Fruit fly (Drosophila melanogaster) whole organism, embryonic: ENCODE results near the gene Wwox.

Source experiments
- Bteb2 ChIP-seq: fragments of 200-800 bp; sonication (Bioruptor generic); optimal IDR thresholded peaks from 2 replicates; lab custom pipeline; 2016; ENCODE audit warnings: missing biosample characterization, missing genetic modification characterization
- CG13296 ChIP-seq: fragments of 200-800 bp; sonication (Bioruptor generic); optimal IDR thresholded peaks from 3 replicates; lab custom pipeline; 2018; ENCODE audit warnings: missing biosample characterization, mild to moderate bottlenecking, missing genetic modification characterization
- CG16815 ChIP-seq: fragments of 200-800 bp; sonication (Bioruptor generic); optimal IDR thresholded peaks from 3 replicates; lab custom pipeline; 2017; ENCODE audit warnings: missing biosample characterization, mild to moderate bottlenecking, missing genetic modification characterization
- CG17361 ChIP-seq: fragments of 200-800 bp; sonication (Bioruptor generic); IDR thresholded peaks from 3 replicates; pipeline ENCODE4 v1.3.6; 2022; ENCODE audit warnings: missing biosample characterization, missing genetic modification characterization
- CG17829 ChIP-seq: fragments of 200-800 bp; optimal IDR thresholded peaks from 2 replicates; lab custom pipeline; 2019; ENCODE audit warnings: missing biosample characterization, mild to moderate bottlenecking, missing genetic modification characterization, moderate library complexity
- CG2678 ChIP-seq: fragments of 200-800 bp; sonication (Bioruptor generic); optimal IDR thresholded peaks from 3 replicates; lab custom pipeline; 2019; ENCODE audit warnings: missing biosample characterization, mild to moderate bottlenecking, missing genetic modification characterization, moderate library complexity
- CG31224 ChIP-seq: fragments of 200-800 bp; sonication (Bioruptor generic); IDR thresholded peaks from 2 replicates; pipeline ENCODE4 v1.3.6; 2022; ENCODE audit warnings: missing biosample characterization, missing genetic modification characterization
- CG33213 ChIP-seq: fragments of 200-800 bp; sonication (Bioruptor generic); optimal IDR thresholded peaks from 3 replicates; lab custom pipeline; 2016; ENCODE audit warnings: missing biosample characterization, missing genetic modification characterization
- CG34422 ChIP-seq: fragments of 200-800 bp; sonication (Bioruptor generic); IDR thresholded peaks from 3 replicates; pipeline ENCODE4 v1.3.6; 2022; ENCODE audit warnings: missing biosample characterization, missing genetic modification characterization
- CG4282 ChIP-seq: fragments of 200-800 bp; sonication (Bioruptor generic); optimal IDR thresholded peaks from 2 replicates; lab custom pipeline; 2016; ENCODE audit warnings: missing biosample characterization, missing genetic modification characterization
- CG4328 ChIP-seq: fragments of 200-800 bp; sonication (Bioruptor generic); optimal IDR thresholded peaks from 3 replicates; lab custom pipeline; 2017; ENCODE audit warnings: missing biosample characterization, missing genetic modification reagents, missing genetic modification characterization
- CG4404 ChIP-seq: fragments of 200-800 bp; sonication (Bioruptor generic); IDR thresholded peaks from 2 replicates; pipeline ENCODE4 v1.3.6; 2022; ENCODE audit warnings: missing biosample characterization, missing genetic modification characterization
- CG4854 ChIP-seq: fragments of 200-800 bp; sonication (Bioruptor generic); optimal IDR thresholded peaks from 2 replicates; lab custom pipeline; 2016; ENCODE audit warnings: missing biosample characterization, missing genetic modification characterization, inconsistent platforms
- CG7745 ChIP-seq: fragments of 200-800 bp; sonication (Bioruptor generic); optimal IDR thresholded peaks from 2 replicates; lab custom pipeline; 2018; ENCODE audit warnings: missing biosample characterization, mild to moderate bottlenecking, missing genetic modification characterization, moderate library complexity
- CG9437 ChIP-seq: fragments of 200-800 bp; sonication (Bioruptor generic); optimal IDR thresholded peaks from 2 replicates; lab custom pipeline; 2018; ENCODE audit warnings: missing biosample characterization, mild to moderate bottlenecking, missing genetic modification characterization
- CG9817 ChIP-seq: fragments of 200-800 bp; sonication (Bioruptor generic); optimal IDR thresholded peaks from 2 replicates; lab custom pipeline; 2018; ENCODE audit warnings: missing biosample characterization, mild to moderate bottlenecking, missing genetic modification characterization, moderate library complexity
- CoRest ChIP-seq: fragments of 200-800 bp; sonication (Bioruptor generic); optimal IDR thresholded peaks from 3 replicates; lab custom pipeline; 2018; ENCODE audit warnings: missing biosample characterization, mild to moderate bottlenecking, missing genetic modification characterization, moderate library complexity
- Dfd ChIP-seq, 2 experiments: fragments of >200 bp; optimal IDR thresholded peaks; 2 replicates each; lab custom pipeline; 2017; ENCODE audit warnings: missing biosample characterization in 2 of 2, missing genetic modification characterization in 2 of 2
- Dp ChIP-seq: fragments of 200-800 bp; sonication (Bioruptor generic); optimal IDR thresholded peaks from 2 replicates; lab custom pipeline; 2018; ENCODE audit warnings: missing biosample characterization, mild to moderate bottlenecking, missing genetic modification characterization, moderate library complexity
- Gug ChIP-seq: fragments of 200-800 bp; sonication (Bioruptor generic); IDR thresholded peaks from 4 replicates; pipeline ENCODE4 v1.3.6; 2022; ENCODE audit warnings: missing biosample characterization, missing genetic modification characterization
- HHEX ChIP-seq: fragments of 200-800 bp; sonication (Bioruptor generic); optimal IDR thresholded peaks from 3 replicates; lab custom pipeline; 2017; ENCODE audit warnings: missing biosample characterization, mild to moderate bottlenecking, missing genetic modification characterization, missing genetic modification reagents
- HLH4C ChIP-seq: fragments of 200-800 bp; sonication (Bioruptor generic); IDR thresholded peaks from 3 replicates; pipeline ENCODE4 v1.3.6; 2022; ENCODE audit warnings: missing biosample characterization, missing genetic modification characterization; ENCODE audit not compliant: partially characterized antibody
- Hr39 ChIP-seq: fragments of >200 bp; optimal IDR thresholded peaks from 2 replicates; lab custom pipeline; 2017
- Oli ChIP-seq: fragments of 200-800 bp; sonication (Bioruptor generic); optimal IDR thresholded peaks from 2 replicates; lab custom pipeline; 2018; ENCODE audit warnings: missing biosample characterization, mild to moderate bottlenecking, missing genetic modification characterization, moderate library complexity
- PHDP ChIP-seq: fragments of 200-800 bp; sonication (Bioruptor generic); optimal IDR thresholded peaks from 3 replicates; lab custom pipeline; 2018; ENCODE audit warnings: missing biosample characterization, mild to moderate bottlenecking, missing genetic modification characterization, moderate library complexity
- Rfx ChIP-seq: fragments of 200-800 bp; sonication (Bioruptor generic); IDR thresholded peaks from 2 replicates; pipeline ENCODE4 v1.3.6; 2022; ENCODE audit warnings: missing biosample characterization, missing genetic modification characterization
- Side ChIP-seq: fragments of 200-800 bp; sonication (Bioruptor generic); optimal IDR thresholded peaks from 2 replicates; lab custom pipeline; 2016; ENCODE audit warnings: missing biosample characterization, missing genetic modification characterization
- Sin3A ChIP-seq: fragments of >200 bp; optimal IDR thresholded peaks from 2 replicates; lab custom pipeline; 2018
- Usf ChIP-seq: fragments of 200-800 bp; sonication (Bioruptor generic); optimal IDR thresholded peaks from 2 replicates; lab custom pipeline; 2017; ENCODE audit warnings: missing genotype, missing biosample characterization, missing genetic modification characterization
- bcd ChIP-seq: fragments of 200-800 bp; sonication (Bioruptor generic); optimal IDR thresholded peaks from 2 replicates; lab custom pipeline; 2017; ENCODE audit warnings: missing biosample characterization, mild to moderate bottlenecking, missing genetic modification characterization
- bigmax ChIP-seq: fragments of 200-800 bp; sonication (Bioruptor generic); optimal IDR thresholded peaks from 2 replicates; lab custom pipeline; 2018; ENCODE audit warnings: missing biosample characterization, mild to moderate bottlenecking, missing genetic modification characterization
- br ChIP-seq: fragments of >200 bp; optimal IDR thresholded peaks from 2 replicates; lab custom pipeline; 2017
- crol ChIP-seq: fragments of 200-800 bp; sonication (Bioruptor generic); IDR thresholded peaks from 2 replicates; pipeline ENCODE4 v1.3.6; 2022; ENCODE audit warnings: missing biosample characterization, missing genetic modification characterization
- disco-r ChIP-seq: fragments of 200-800 bp; sonication (Bioruptor generic); optimal IDR thresholded peaks from 2 replicates; lab custom pipeline; 2016; ENCODE audit warnings: missing biosample characterization, missing genetic modification characterization
- dpn ChIP-seq, 2 experiments: fragments of 200-800 bp; sonication (Bioruptor generic); optimal IDR thresholded peaks; 3 replicates each; lab custom pipeline; 2016; ENCODE audit warnings: missing biosample characterization in 2 of 2, missing genetic modification characterization in 2 of 2
- fu2 ChIP-seq: fragments of 200-800 bp; sonication (Bioruptor generic); optimal IDR thresholded peaks from 2 replicates; lab custom pipeline; 2016; ENCODE audit warnings: missing biosample characterization, missing genetic modification characterization
- gro ChIP-seq: fragments of 200-800 bp; sonication (Bioruptor generic); optimal IDR thresholded peaks from 2 replicates; lab custom pipeline; 2016; ENCODE audit warnings: missing biosample characterization, missing genetic modification characterization
- hkb ChIP-seq, 2 experiments: fragments of 200-800 bp in 1 of 2; fragments of >200 bp in 1 of 2; sonication (Bioruptor generic) in 1 of 2; IDR thresholded peaks in 1 of 2; optimal IDR thresholded peaks in 1 of 2; 2 replicates each; pipeline versions ENCODE4 v1.3.6 to Lab custom; 2017 to 2022; ENCODE audit warnings: missing biosample characterization in 1 of 2, missing genetic modification characterization in 1 of 2
- kah ChIP-seq: fragments of 200-800 bp; sonication (Bioruptor generic); optimal IDR thresholded peaks from 2 replicates; lab custom pipeline; 2018; ENCODE audit warnings: missing biosample characterization, mild to moderate bottlenecking, missing genetic modification characterization
- lab ChIP-seq: fragments of 200-800 bp; sonication (Bioruptor generic); optimal IDR thresholded peaks from 3 replicates; lab custom pipeline; 2017; ENCODE audit warnings: missing biosample characterization, missing genetic modification characterization, mild to moderate bottlenecking, moderate library complexity, missing genetic modification reagents
- lbe ChIP-seq: fragments of 200-800 bp; sonication (Bioruptor generic); optimal IDR thresholded peaks from 2 replicates; lab custom pipeline; 2016; ENCODE audit warnings: missing biosample characterization, mild to moderate bottlenecking, missing genetic modification characterization
- nmo ChIP-seq: fragments of 200-800 bp; sonication (Bioruptor generic); optimal IDR thresholded peaks from 2 replicates; lab custom pipeline; 2018; ENCODE audit warnings: missing biosample characterization, mild to moderate bottlenecking, missing genetic modification characterization, moderate library complexity
- onecut ChIP-seq: fragments of 200-800 bp; sonication (Bioruptor generic); IDR thresholded peaks from 2 replicates; pipeline ENCODE4 v1.3.6; 2022; ENCODE audit warnings: missing biosample characterization, missing genetic modification characterization
- pb ChIP-seq: fragments of 200-800 bp; sonication (Bioruptor generic); optimal IDR thresholded peaks from 3 replicates; lab custom pipeline; 2016; ENCODE audit warnings: missing biosample characterization, missing genetic modification characterization
- pita ChIP-seq: fragments of 200-800 bp; sonication (Bioruptor generic); optimal IDR thresholded peaks from 2 replicates; lab custom pipeline; 2017; ENCODE audit warnings: missing biosample characterization, mild to moderate bottlenecking, missing genetic modification characterization
- ro ChIP-seq: fragments of 200-800 bp; sonication (Bioruptor generic); IDR thresholded peaks from 2 replicates; pipeline ENCODE4 v1.3.6; 2022; ENCODE audit warnings: missing biosample characterization, missing genetic modification characterization
- sima ChIP-seq: fragments of 200-800 bp; sonication (Bioruptor generic); optimal IDR thresholded peaks from 2 replicates; lab custom pipeline; 2016; ENCODE audit warnings: missing biosample characterization, missing genetic modification characterization
- sisA ChIP-seq: fragments of 200-800 bp; sonication (Bioruptor generic); IDR thresholded peaks from 2 replicates; pipeline ENCODE4 v1.3.6; 2022; ENCODE audit warnings: missing biosample characterization, missing genetic modification characterization
- slp2 ChIP-seq: fragments of 200-800 bp; sonication (Bioruptor generic); optimal IDR thresholded peaks from 2 replicates; lab custom pipeline; 2016; ENCODE audit warnings: missing biosample characterization, missing genetic modification characterization
- ssp ChIP-seq: fragments of 200-800 bp; sonication (Bioruptor generic); IDR thresholded peaks from 2 replicates; pipeline ENCODE4 v1.3.6; 2022; ENCODE audit warnings: missing biosample characterization, missing genetic modification characterization
- vfl ChIP-seq: fragments of 200-800 bp; sonication (Bioruptor generic); optimal IDR thresholded peaks from 2 replicates; lab custom pipeline; 2016; ENCODE audit warnings: missing biosample characterization, missing genetic modification characterization
- vvl ChIP-seq: fragments of 200-800 bp; sonication (Bioruptor generic); IDR thresholded peaks from 2 replicates; pipeline ENCODE4 v1.3.6; 2022; ENCODE audit warnings: missing biosample characterization, missing genetic modification characterization

Gene Wwox

dm6 chr2L:7973470-7974207 lies 30.4 kb downstream of the Wwox start:
- TF ChIP-seq pb (GFP tag; lab: Kevin White, UChicago), result no peak
- no peak for TF ChIP-seq HLH4C (GFP tag; lab: Robert Waterston, UW)
- no peak for TF ChIP-seq CoRest
- no peak for TF ChIP-seq dpn (GFP tag; optimal IDR thresholded peaks at IDR 0.05; lab: Kevin White, UChicago)
- peak; percentile 11 for TF ChIP-seq lbe (GFP tag; lab: Kevin White, UChicago)
- no peak for TF ChIP-seq Gug (GFP tag; lab: Robert Waterston, UW)
- TF ChIP-seq HHEX (GFP tag; lab: Kevin White, UChicago), result no peak
- no peak for TF ChIP-seq CG17361 (GFP tag; lab: Robert Waterston, UW)
- TF ChIP-seq CG9817 (tag; lab: Kevin White, UChicago), result no peak
- TF ChIP-seq disco-r, result no peak
- TF ChIP-seq CG17829 (tag; lab: Kevin White, UChicago), result no peak
- TF ChIP-seq sima (GFP tag; lab: Kevin White, UChicago), result no peak
- TF ChIP-seq CG4282 (GFP tag; lab: Kevin White, UChicago), result no peak
- TF ChIP-seq CG7745 (tag; lab: Kevin White, UChicago), result no peak
- TF ChIP-seq pita (GFP tag; lab: Kevin White, UChicago), result no peak
- no peak for TF ChIP-seq bcd (GFP tag; lab: Kevin White, UChicago)
- TF ChIP-seq CG34422 (GFP tag; lab: Robert Waterston, UW), result no peak
- TF ChIP-seq lab (GFP tag; lab: Kevin White, UChicago), result peak; percentile 7
- no peak for TF ChIP-seq hkb (optimal IDR thresholded peaks at IDR 0.05; lab: Kevin White, UChicago)
- no peak for TF ChIP-seq hkb (GFP tag; IDR thresholded peaks at IDR 0.05; lab: Robert Waterston, UW)
- no peak for TF ChIP-seq CG4854 (GFP tag; lab: Kevin White, UChicago)
- no peak for TF ChIP-seq CG31224 (GFP tag; lab: Robert Waterston, UW)
- TF ChIP-seq CG2678 (tag; lab: Kevin White, UChicago), result no peak
- TF ChIP-seq CG9437 (GFP tag; lab: Kevin White, UChicago), result no peak
- no peak for TF ChIP-seq Bteb2 (GFP tag; lab: Kevin White, UChicago)
- no peak for TF ChIP-seq slp2 (GFP tag; lab: Kevin White, UChicago)
- TF ChIP-seq CG33213 (GFP tag; lab: Kevin White, UChicago), result no peak
- TF ChIP-seq Usf (GFP tag; lab: Kevin White, UChicago), result no peak
- no peak for TF ChIP-seq bigmax
- TF ChIP-seq br (lab: Kevin White, UChicago), result no peak
- no peak for TF ChIP-seq CG16815
- no peak for TF ChIP-seq Dp (GFP tag; lab: Kevin White, UChicago)
- peak; percentile 35; the same call in 1 of the 2 replicates for TF ChIP-seq Rfx
- no peak for TF ChIP-seq Oli
- TF ChIP-seq gro (GFP tag; lab: Kevin White, UChicago), result no peak
- no peak for TF ChIP-seq CG4328 (GFP tag; lab: Kevin White, UChicago)
- TF ChIP-seq ssp, result no peak
- TF ChIP-seq vfl (GFP tag; lab: Kevin White, UChicago), result no peak
- TF ChIP-seq Sin3A (lab: Kevin White, UChicago), result no peak
- TF ChIP-seq onecut (GFP tag; lab: Robert Waterston, UW), result no peak
- TF ChIP-seq Dfd (GFP tag; optimal IDR thresholded peaks at IDR 0.05; lab: Kevin White, UChicago), result no peak
- TF ChIP-seq PHDP, result no peak
- no peak for TF ChIP-seq Hr39 (lab: Kevin White, UChicago)
- no peak for TF ChIP-seq kah (GFP tag; lab: Kevin White, UChicago)
- TF ChIP-seq crol (GFP tag; lab: Robert Waterston, UW), result peak; percentile 92
- no peak for TF ChIP-seq CG4404 (GFP tag; lab: Robert Waterston, UW)
- no peak for TF ChIP-seq fu2 (GFP tag; lab: Kevin White, UChicago)
- TF ChIP-seq CG13296, result no peak
- TF ChIP-seq nmo, result no peak
- TF ChIP-seq sisA (GFP tag; lab: Robert Waterston, UW), result no peak
- 0 out of 2 replicates have a peak, but pooled peaks have one; percentile 42 for TF ChIP-seq vvl (GFP tag; lab: Robert Waterston, UW)
- TF ChIP-seq Side (GFP tag; lab: Kevin White, UChicago), result no peak
- TF ChIP-seq ro (GFP tag; lab: Robert Waterston, UW), result no peak
